Worm (Caenorhabditis elegans) whole organism, L3 larva: ENCODE measurements around the gene M195.2.

Source experiments
- R02D3.7 ChIP-seq: fragments of 150-350 bp; optimal IDR thresholded peaks from 2 replicates; lab custom pipeline; 2014; ENCODE audit warnings: missing biosample characterization, missing genetic modification characterization
- ZK546.5 ChIP-seq: sonication (generic microtip); optimal IDR thresholded peaks from 2 replicates; lab custom pipeline; 2017; ENCODE audit warnings: missing biosample characterization, missing genetic modification characterization
- aly-2 ChIP-seq: fragments of 150-350 bp; optimal IDR thresholded peaks from 2 replicates; lab custom pipeline; 2014; ENCODE audit warnings: missing biosample characterization, missing genetic modification characterization
- ceh-16 ChIP-seq: sonication (generic microtip); optimal IDR thresholded peaks from 2 replicates; lab custom pipeline; 2017; ENCODE audit warnings: missing biosample characterization, missing genetic modification characterization
- ceh-28 ChIP-seq: fragments of 150-350 bp; optimal IDR thresholded peaks from 2 replicates; lab custom pipeline; 2014; ENCODE audit warnings: missing biosample characterization, missing genetic modification reagents, missing genetic modification characterization
- ceh-9 ChIP-seq: sonication (generic microtip); optimal IDR thresholded peaks from 2 replicates; lab custom pipeline; 2018; ENCODE audit warnings: missing biosample characterization, missing genetic modification characterization
- daf-12 ChIP-seq: fragments of 150-350 bp; optimal IDR thresholded peaks from 2 replicates; lab custom pipeline; 2014; ENCODE audit warnings: missing biosample characterization, missing genetic modification reagents, missing genetic modification characterization
- egl-27 ChIP-seq: sonication (generic microtip); optimal IDR thresholded peaks from 4 replicates; lab custom pipeline; 2017; ENCODE audit warnings: missing biosample characterization, missing genetic modification reagents, missing genetic modification characterization
- egl-5 ChIP-seq: fragments of 150-350 bp; optimal IDR thresholded peaks from 2 replicates; lab custom pipeline; 2017; ENCODE audit warnings: missing biosample characterization, missing genetic modification reagents, missing genetic modification characterization, inconsistent platforms
- elt-1 ChIP-seq: fragments of 150-350 bp; optimal IDR thresholded peaks from 2 replicates; lab custom pipeline; 2014; ENCODE audit warnings: missing biosample characterization, missing genetic modification characterization
- elt-2 ChIP-seq: sonication (generic microtip); optimal IDR thresholded peaks from 2 replicates; lab custom pipeline; 2016; ENCODE audit warnings: missing genetic modification reagents, mild to moderate bottlenecking, missing genetic modification characterization, missing compliant biosample characterization
- elt-3 ChIP-seq, 3 experiments: fragments of 150-350 bp in 1 of 3; sonication (generic microtip) in 2 of 3; optimal IDR thresholded peaks; 2 replicates in 2 of 3; 4 replicates in 1 of 3; lab custom pipeline; 2014 to 2017; ENCODE audit warnings: missing biosample characterization in 3 of 3, missing genetic modification characterization in 3 of 3
- eor-1 ChIP-seq, 2 experiments: fragments of 150-350 bp; optimal IDR thresholded peaks; 2 replicates each; lab custom pipeline; 2014 to 2018; ENCODE audit warnings: missing biosample characterization in 2 of 2, missing genetic modification characterization in 2 of 2
- fkh-2 ChIP-seq: fragments of 150-350 bp; optimal IDR thresholded peaks from 2 replicates; lab custom pipeline; 2014; ENCODE audit warnings: missing biosample characterization, missing genetic modification reagents, missing genetic modification characterization
- fos-1 ChIP-seq: fragments of 150-350 bp; optimal IDR thresholded peaks from 2 replicates; lab custom pipeline; 2014; ENCODE audit warnings: missing biosample characterization, missing genetic modification characterization
- hmg-11 ChIP-seq: sonication (generic microtip); optimal IDR thresholded peaks from 2 replicates; lab custom pipeline; 2016; ENCODE audit warnings: missing genetic modification characterization, missing compliant biosample characterization
- jun-1 ChIP-seq: fragments of 150-350 bp; optimal IDR thresholded peaks from 2 replicates; lab custom pipeline; 2014; ENCODE audit warnings: missing biosample characterization, missing genetic modification reagents, missing genetic modification characterization
- lin-39 ChIP-seq: fragments of 150-350 bp; optimal IDR thresholded peaks from 2 replicates; lab custom pipeline; 2018; ENCODE audit warnings: missing biosample characterization, missing genetic modification reagents, missing genetic modification characterization
- lsy-12 ChIP-seq: sonication (generic microtip); optimal IDR thresholded peaks from 2 replicates; lab custom pipeline; 2016; ENCODE audit warnings: mild to moderate bottlenecking, missing genetic modification characterization, missing compliant biosample characterization
- mml-1 ChIP-seq: fragments of 150-350 bp; sonication (generic microtip); optimal IDR thresholded peaks from 3 replicates; lab custom pipeline; 2014; ENCODE audit warnings: missing biosample characterization, missing genetic modification characterization
- nfya-1 ChIP-seq: sonication (generic microtip); optimal IDR thresholded peaks from 2 replicates; lab custom pipeline; 2017; ENCODE audit warnings: missing genetic modification characterization, mild to moderate bottlenecking, missing compliant biosample characterization, antibody characterized with exemption, moderate library complexity; ENCODE audit not compliant: insufficient read depth
- nhr-11 ChIP-seq: fragments of 150-350 bp; optimal IDR thresholded peaks from 2 replicates; lab custom pipeline; 2014; ENCODE audit warnings: missing biosample characterization, missing genetic modification characterization
- nhr-25 ChIP-seq: sonication (generic microtip); optimal IDR thresholded peaks from 2 replicates; lab custom pipeline; 2017; ENCODE audit warnings: missing biosample characterization, missing genetic modification characterization
- nhr-28 ChIP-seq: fragments of 150-350 bp; optimal IDR thresholded peaks from 2 replicates; lab custom pipeline; 2014; ENCODE audit warnings: missing biosample characterization, missing genetic modification characterization
- nhr-43 ChIP-seq: sonication (generic microtip); optimal IDR thresholded peaks from 2 replicates; lab custom pipeline; 2016; ENCODE audit warnings: mild to moderate bottlenecking, missing genetic modification characterization, missing compliant biosample characterization; ENCODE audit not compliant: poor library complexity, severe bottlenecking
- nhr-67 ChIP-seq: fragments of 150-350 bp; optimal IDR thresholded peaks from 2 replicates; lab custom pipeline; 2014; ENCODE audit warnings: missing biosample characterization, missing genetic modification characterization
- nhr-76 ChIP-seq: fragments of 150-350 bp; sonication (generic microtip); optimal IDR thresholded peaks from 5 replicates; lab custom pipeline; 2014; ENCODE audit warnings: missing biosample characterization, missing genetic modification characterization
- nhr-77 ChIP-seq: fragments of 150-350 bp; optimal IDR thresholded peaks from 2 replicates; lab custom pipeline; 2014; ENCODE audit warnings: missing biosample characterization, missing genetic modification characterization
- pha-4 ChIP-seq: fragments of 150-350 bp; optimal IDR thresholded peaks from 2 replicates; lab custom pipeline; 2014; ENCODE audit warnings: missing biosample characterization, missing genetic modification reagents, missing genetic modification characterization
- skn-1 ChIP-seq: fragments of 150-350 bp; optimal IDR thresholded peaks from 2 replicates; lab custom pipeline; 2014; ENCODE audit warnings: missing biosample characterization, missing genetic modification characterization
- snpc-4 ChIP-seq: fragments of 150-350 bp; optimal IDR thresholded peaks from 2 replicates; lab custom pipeline; 2014; ENCODE audit warnings: missing biosample characterization, missing genetic modification characterization
- tbx-2 ChIP-seq: sonication (generic microtip); optimal IDR thresholded peaks from 2 replicates; lab custom pipeline; 2016; ENCODE audit warnings: mild to moderate bottlenecking, missing genetic modification characterization, missing compliant biosample characterization
- zag-1 ChIP-seq: fragments of 150-350 bp; optimal IDR thresholded peaks from 2 replicates; lab custom pipeline; 2014; ENCODE audit warnings: missing biosample characterization, missing genetic modification characterization
- ztf-4 ChIP-seq: fragments of 150-350 bp; optimal IDR thresholded peaks from 2 replicates; lab custom pipeline; 2014; ENCODE audit warnings: missing biosample characterization, missing genetic modification characterization

The M195.2 gene

ce11 chrII:8360453-8360852 is at the start of gene M195.2:
TSS of gene M195.2 (plus strand) at chrII:8360753.
- TF ChIP-seq nhr-67 (no peak), mml-1 (tag; lab: Kevin White, UChicago) (no peak), ZK546.5 (tag; lab: Kevin White, UChicago) (no peak), hmg-11 (tag; lab: Kevin White, UChicago) (no peak), lin-39 (tag; lab: Kevin White, UChicago) (no peak), nhr-28 (no peak), jun-1 (tag; lab: Kevin White, UChicago) (no peak), daf-12 (no peak)

DNA sequence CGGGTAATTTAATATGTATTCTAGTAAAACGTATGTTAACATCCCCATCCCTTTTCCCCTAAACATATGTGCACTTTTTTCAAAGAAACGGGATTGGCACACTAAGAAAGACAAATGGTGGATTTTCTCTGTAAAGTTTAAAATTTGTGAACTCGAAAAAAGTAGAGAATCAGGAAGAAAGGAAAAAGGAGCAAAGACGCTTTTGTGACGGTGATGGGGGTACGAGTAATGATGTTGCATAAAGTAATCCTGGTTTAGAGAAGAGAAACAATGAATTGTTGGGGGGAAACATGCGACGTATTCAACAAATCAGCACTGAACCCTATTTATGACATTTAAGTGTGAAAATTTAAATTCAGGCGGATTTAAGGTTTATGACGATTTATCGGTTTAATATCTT is 49.1 kb upstream of the M195.2 start:
- TF ChIP-seq daf-12, result no peak
- TF ChIP-seq egl-5, result no peak
- TF ChIP-seq ceh-28 (tag; lab: Kevin White, UChicago), result no peak
- TF ChIP-seq lsy-12 (tag; lab: Kevin White, UChicago), result no peak
- no peak for TF ChIP-seq jun-1 (tag; lab: Kevin White, UChicago)
- no peak for TF ChIP-seq ceh-9
- no peak for TF ChIP-seq hmg-11 (tag; lab: Kevin White, UChicago)
- TF ChIP-seq elt-1 (tag; lab: Kevin White, UChicago), result no peak
- TF ChIP-seq ZK546.5 (tag; lab: Kevin White, UChicago), result no peak
- no peak for TF ChIP-seq lin-39 (tag; lab: Kevin White, UChicago)
- TF ChIP-seq ceh-16, result no peak
- no peak for TF ChIP-seq tbx-2 (tag; lab: Kevin White, UChicago)
- no peak for TF ChIP-seq nhr-76 (tag; lab: Kevin White, UChicago)
- TF ChIP-seq R02D3.7, result no peak
- no peak for TF ChIP-seq aly-2 (tag; lab: Kevin White, UChicago)
- TF ChIP-seq elt-2 (tag; lab: Kevin White, UChicago), result no peak

ce11 chrII:8312012-8312411 is 48.5 kb upstream of the M195.2 start:
- TF ChIP-seq elt-2 (tag; lab: Kevin White, UChicago), result no peak
- TF ChIP-seq aly-2 (tag; lab: Kevin White, UChicago), result no peak
- TF ChIP-seq nhr-76 (tag; lab: Kevin White, UChicago), result no peak
- no peak for TF ChIP-seq ZK546.5 (tag; lab: Kevin White, UChicago)
- no peak for TF ChIP-seq nfya-1 (tag; lab: Kevin White, UChicago)
- no peak for TF ChIP-seq skn-1 (tag; lab: Kevin White, UChicago)
- TF ChIP-seq mml-1 (tag; lab: Kevin White, UChicago), result no peak

DNA sequence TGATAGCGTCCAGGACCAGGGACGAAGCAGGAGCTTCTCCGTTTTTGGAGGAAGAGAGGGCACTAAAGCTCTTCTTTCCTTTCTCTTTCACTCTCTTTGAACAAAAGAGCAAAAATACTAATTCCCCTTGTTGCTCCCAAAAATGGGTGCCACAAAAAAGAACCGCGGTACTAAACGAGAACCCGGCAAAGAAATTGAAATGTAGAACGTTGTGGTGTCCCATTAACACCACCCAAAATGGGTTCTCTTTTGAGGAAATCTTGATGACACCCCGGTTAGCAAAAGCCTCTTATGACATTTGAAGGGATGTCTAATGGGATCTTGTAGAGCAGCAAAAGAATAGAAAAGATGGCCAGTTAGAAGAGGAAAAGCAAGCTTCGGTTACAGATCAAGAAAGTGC is 45.8 kb upstream of the M195.2 start:
- no peak for TF ChIP-seq nhr-43 (tag; lab: Kevin White, UChicago)
- no peak for TF ChIP-seq snpc-4
- no peak for TF ChIP-seq nhr-25 (tag; lab: Kevin White, UChicago)
- no peak for TF ChIP-seq ceh-9
- TF ChIP-seq nhr-77, result no peak

ce11 chrII:8316701-8317100 is 43.9 kb upstream of the M195.2 start:
- TF ChIP-seq skn-1 (tag; lab: Kevin White, UChicago) (no peak), zag-1 (no peak), lin-39 (tag; lab: Kevin White, UChicago) (no peak), eor-1 (tag; optimal IDR thresholded peaks at IDR 0.05; lab: Kevin White, UChicago) (no peak), ceh-28 (tag; lab: Kevin White, UChicago) (no peak), nhr-25 (tag; lab: Kevin White, UChicago) (no peak), nhr-11 (tag; lab: Kevin White, UChicago) (no peak), fos-1 (tag; lab: Kevin White, UChicago) (no peak), hmg-11 (tag; lab: Kevin White, UChicago) (no peak), egl-27 (tag; lab: Kevin White, UChicago) (no peak)
- TF ChIP-seq, all 47 proteins: peak for 0

DNA sequence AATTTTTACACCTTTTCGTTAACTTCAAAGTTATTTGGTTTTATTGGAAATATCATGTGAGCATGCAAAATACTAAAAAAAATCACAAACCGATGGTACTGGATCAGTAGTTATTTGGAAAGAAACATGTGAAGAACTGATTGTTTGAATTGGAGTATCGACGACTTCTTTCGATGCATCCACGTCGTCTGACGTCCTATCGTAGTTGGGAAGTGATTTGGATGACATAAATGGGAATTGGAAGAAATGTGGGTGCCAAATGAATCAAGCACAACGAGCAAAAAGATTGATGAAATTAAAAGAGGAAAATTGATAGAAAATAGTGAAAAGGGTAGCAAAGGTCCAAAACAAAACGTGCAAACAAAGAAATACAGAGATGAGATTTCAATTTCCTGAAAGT is 39.3 kb upstream of the M195.2 start, which contains the start of gene shw-1:
Gene shw-1, minus strand, starts transcription at position 228 of the 400 bp plus-strand sequence.
- TF ChIP-seq elt-3 (tag; optimal IDR thresholded peaks at IDR 0.05; lab: Kevin White, UChicago) (no peak), fkh-2 (tag; lab: Kevin White, UChicago) (no peak), hmg-11 (tag; lab: Kevin White, UChicago) (no peak), pha-4 (tag; lab: Kevin White, UChicago) (no peak), nfya-1 (tag; lab: Kevin White, UChicago) (no peak), ztf-4 (tag; lab: Kevin White, UChicago) (no peak)
